Worm (Caenorhabditis elegans) whole organism, L3 larva: ENCODE results near the gene T27E7.3.

Source experiments
- ZK546.5 ChIP-seq: sonication (generic microtip); optimal IDR thresholded peaks from 2 replicates; lab custom pipeline; 2017; ENCODE audit warnings: missing biosample characterization, missing genetic modification characterization
- aly-2 ChIP-seq: fragments of 150-350 bp; optimal IDR thresholded peaks from 2 replicates; lab custom pipeline; 2014; ENCODE audit warnings: missing biosample characterization, missing genetic modification characterization
- ama-1 ChIP-seq: fragments of 150-350 bp; optimal IDR thresholded peaks from 2 replicates; lab custom pipeline; 2018
- ceh-16 ChIP-seq: sonication (generic microtip); optimal IDR thresholded peaks from 2 replicates; lab custom pipeline; 2017; ENCODE audit warnings: missing biosample characterization, missing genetic modification characterization
- ceh-28 ChIP-seq: fragments of 150-350 bp; optimal IDR thresholded peaks from 2 replicates; lab custom pipeline; 2014; ENCODE audit warnings: missing biosample characterization, missing genetic modification reagents, missing genetic modification characterization
- ceh-82 ChIP-seq: fragments of 150-350 bp; optimal IDR thresholded peaks from 2 replicates; lab custom pipeline; 2014; ENCODE audit warnings: missing biosample characterization, missing genetic modification characterization
- ceh-9 ChIP-seq: sonication (generic microtip); optimal IDR thresholded peaks from 2 replicates; lab custom pipeline; 2018; ENCODE audit warnings: missing biosample characterization, missing genetic modification characterization
- daf-12 ChIP-seq: fragments of 150-350 bp; optimal IDR thresholded peaks from 2 replicates; lab custom pipeline; 2014; ENCODE audit warnings: missing biosample characterization, missing genetic modification reagents, missing genetic modification characterization
- egl-5 ChIP-seq: fragments of 150-350 bp; optimal IDR thresholded peaks from 2 replicates; lab custom pipeline; 2017; ENCODE audit warnings: missing biosample characterization, missing genetic modification reagents, missing genetic modification characterization, inconsistent platforms
- elt-1 ChIP-seq: fragments of 150-350 bp; optimal IDR thresholded peaks from 2 replicates; lab custom pipeline; 2014; ENCODE audit warnings: missing biosample characterization, missing genetic modification characterization
- elt-2 ChIP-seq: sonication (generic microtip); optimal IDR thresholded peaks from 2 replicates; lab custom pipeline; 2016; ENCODE audit warnings: missing genetic modification reagents, mild to moderate bottlenecking, missing genetic modification characterization, missing compliant biosample characterization
- fkh-10 ChIP-seq: sonication (generic microtip); optimal IDR thresholded peaks from 2 replicates; lab custom pipeline; 2017; ENCODE audit warnings: missing biosample characterization, missing genetic modification reagents, missing genetic modification characterization
- hmg-11 ChIP-seq: sonication (generic microtip); optimal IDR thresholded peaks from 2 replicates; lab custom pipeline; 2016; ENCODE audit warnings: missing genetic modification characterization, missing compliant biosample characterization
- jun-1 ChIP-seq: fragments of 150-350 bp; optimal IDR thresholded peaks from 2 replicates; lab custom pipeline; 2014; ENCODE audit warnings: missing biosample characterization, missing genetic modification reagents, missing genetic modification characterization
- lin-15B ChIP-seq: fragments of 150-350 bp; optimal IDR thresholded peaks from 2 replicates; lab custom pipeline; 2014; ENCODE audit warnings: missing biosample characterization, missing genetic modification characterization
- lsy-12 ChIP-seq: sonication (generic microtip); optimal IDR thresholded peaks from 2 replicates; lab custom pipeline; 2016; ENCODE audit warnings: mild to moderate bottlenecking, missing genetic modification characterization, missing compliant biosample characterization
- mdl-1 ChIP-seq: fragments of 150-350 bp; optimal IDR thresholded peaks from 2 replicates; lab custom pipeline; 2014; ENCODE audit warnings: missing biosample characterization, missing genetic modification characterization
- mml-1 ChIP-seq: fragments of 150-350 bp; sonication (generic microtip); optimal IDR thresholded peaks from 3 replicates; lab custom pipeline; 2014; ENCODE audit warnings: missing biosample characterization, missing genetic modification characterization
- nfya-1 ChIP-seq: sonication (generic microtip); optimal IDR thresholded peaks from 2 replicates; lab custom pipeline; 2017; ENCODE audit warnings: missing genetic modification characterization, mild to moderate bottlenecking, missing compliant biosample characterization, antibody characterized with exemption, moderate library complexity; ENCODE audit not compliant: insufficient read depth
- nhr-11 ChIP-seq: fragments of 150-350 bp; optimal IDR thresholded peaks from 2 replicates; lab custom pipeline; 2014; ENCODE audit warnings: missing biosample characterization, missing genetic modification characterization
- nhr-12 ChIP-seq: fragments of 150-350 bp; optimal IDR thresholded peaks from 2 replicates; lab custom pipeline; 2014; ENCODE audit warnings: missing biosample characterization, missing genetic modification characterization
- nhr-23 ChIP-seq: fragments of 150-350 bp; optimal IDR thresholded peaks from 2 replicates; lab custom pipeline; 2014; ENCODE audit warnings: missing biosample characterization, missing genetic modification reagents, missing genetic modification characterization
- nhr-25 ChIP-seq: sonication (generic microtip); optimal IDR thresholded peaks from 2 replicates; lab custom pipeline; 2017; ENCODE audit warnings: missing biosample characterization, missing genetic modification characterization
- nhr-43 ChIP-seq: sonication (generic microtip); optimal IDR thresholded peaks from 2 replicates; lab custom pipeline; 2016; ENCODE audit warnings: mild to moderate bottlenecking, missing genetic modification characterization, missing compliant biosample characterization; ENCODE audit not compliant: poor library complexity, severe bottlenecking
- nhr-76 ChIP-seq: fragments of 150-350 bp; sonication (generic microtip); optimal IDR thresholded peaks from 5 replicates; lab custom pipeline; 2014; ENCODE audit warnings: missing biosample characterization, missing genetic modification characterization
- nhr-77 ChIP-seq: fragments of 150-350 bp; optimal IDR thresholded peaks from 2 replicates; lab custom pipeline; 2014; ENCODE audit warnings: missing biosample characterization, missing genetic modification characterization
- pha-4 ChIP-seq: fragments of 150-350 bp; optimal IDR thresholded peaks from 2 replicates; lab custom pipeline; 2014; ENCODE audit warnings: missing biosample characterization, missing genetic modification reagents, missing genetic modification characterization
- skn-1 ChIP-seq: fragments of 150-350 bp; optimal IDR thresholded peaks from 2 replicates; lab custom pipeline; 2014; ENCODE audit warnings: missing biosample characterization, missing genetic modification characterization
- snpc-4 ChIP-seq: fragments of 150-350 bp; optimal IDR thresholded peaks from 2 replicates; lab custom pipeline; 2014; ENCODE audit warnings: missing biosample characterization, missing genetic modification characterization
- tbx-2 ChIP-seq: sonication (generic microtip); optimal IDR thresholded peaks from 2 replicates; lab custom pipeline; 2016; ENCODE audit warnings: mild to moderate bottlenecking, missing genetic modification characterization, missing compliant biosample characterization
- unc-39 ChIP-seq: sonication (generic microtip); optimal IDR thresholded peaks from 4 replicates; lab custom pipeline; 2017; ENCODE audit warnings: missing biosample characterization, missing genetic modification characterization
- zag-1 ChIP-seq: fragments of 150-350 bp; optimal IDR thresholded peaks from 2 replicates; lab custom pipeline; 2014; ENCODE audit warnings: missing biosample characterization, missing genetic modification characterization
- ztf-4 ChIP-seq: fragments of 150-350 bp; optimal IDR thresholded peaks from 2 replicates; lab custom pipeline; 2014; ENCODE audit warnings: missing biosample characterization, missing genetic modification characterization

T27E7.3 gene

DNA sequence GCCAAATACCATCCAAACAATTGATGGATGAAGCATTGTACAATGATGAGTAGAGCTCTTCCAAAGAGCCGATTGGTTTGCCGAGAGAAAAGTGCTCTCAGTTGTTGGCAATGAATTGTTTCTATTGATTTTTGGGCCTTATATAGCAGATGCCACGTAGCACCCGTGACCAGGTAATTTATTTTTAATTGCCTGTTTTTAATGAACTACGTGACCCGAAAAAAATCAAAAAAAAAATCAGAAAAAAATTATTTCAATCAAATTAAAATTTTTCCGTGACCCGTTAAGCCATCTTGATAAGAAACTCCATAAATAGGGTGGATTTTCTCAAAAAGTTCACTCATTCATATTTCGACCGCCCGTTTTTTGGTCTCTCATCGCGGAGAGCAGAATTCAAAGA is 9.4 kb upstream of the T27E7.3 start, which contains the start of the genes Y57G11A.2 and T27E7.1:
Gene Y57G11A.2, minus strand, starts transcription at position 101 of the 400 bp plus-strand sequence.
Gene T27E7.1, plus strand, starts transcription at position 337 of the 400 bp plus-strand sequence.
- TF ChIP-seq skn-1 (tag; lab: Kevin White, UChicago) (no peak), ceh-82 (tag; lab: Kevin White, UChicago) (no peak), mdl-1 (tag; lab: Kevin White, UChicago) (no peak), mml-1 (tag; lab: Kevin White, UChicago) (no peak), fkh-10 (GFP tag; lab: Kevin White, UChicago) (no peak)

DNA sequence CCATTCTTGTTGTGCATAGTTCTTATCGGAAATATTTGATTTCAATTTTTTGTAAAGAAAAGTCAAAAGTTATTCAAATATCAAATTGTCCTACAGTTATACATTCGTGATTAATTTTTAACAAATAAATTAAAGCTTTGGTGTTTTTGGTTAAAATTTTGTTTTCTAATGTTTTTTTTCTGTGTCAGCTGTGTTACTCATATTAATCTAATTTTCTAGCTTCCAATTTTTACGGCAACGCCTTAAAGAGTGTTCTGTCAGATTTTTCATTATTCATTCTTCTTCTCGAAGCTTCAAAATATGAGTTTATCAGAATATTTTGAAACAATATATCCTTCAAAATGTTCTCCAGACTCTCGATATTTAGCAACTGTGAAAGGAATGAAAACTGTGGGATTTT is 5.2 kb upstream of the T27E7.3 start, which contains the start of gene srh-63:
Gene srh-63, plus strand, starts transcription at position 301 of the 400 bp plus-strand sequence.
- TF ChIP-seq nhr-25 (tag; lab: Kevin White, UChicago) (no peak), lin-15B (tag; lab: Kevin White, UChicago) (no peak), nhr-23 (tag; lab: Kevin White, UChicago) (no peak)

ce11 chrIV:14525272-14526162 is 3.3 kb upstream of the T27E7.3 start:
- peak; percentile 53 for TF ChIP-seq snpc-4 (tag; lab: Kevin White, UChicago)

- TF ChIP-seq daf-12 (tag; lab: Kevin White, UChicago) = no peak
- no peak for TF ChIP-seq tbx-2 (tag; lab: Kevin White, UChicago)
- no peak for TF ChIP-seq zag-1 (tag; lab: Kevin White, UChicago)
- TF ChIP-seq ceh-16 = no peak
- TF ChIP-seq unc-39 (tag; lab: Kevin White, UChicago) = no peak
- no peak for TF ChIP-seq nhr-77 (tag; lab: Kevin White, UChicago)
- TF ChIP-seq ceh-9 (tag; lab: Kevin White, UChicago) = no peak
- no peak for TF ChIP-seq ama-1 (lab: Kevin White, UChicago)
- no peak for TF ChIP-seq egl-5 (tag; lab: Kevin White, UChicago)
These were observed 1.2 kb downstream of the T27E7.3 start for ce11 chrIV:14530031-14530430.

- TF ChIP-seq ZK546.5 (tag; lab: Kevin White, UChicago) (no peak), nhr-11 (tag; lab: Kevin White, UChicago) (no peak), nfya-1 (tag; lab: Kevin White, UChicago) (no peak), ama-1 (lab: Kevin White, UChicago) (no peak), nhr-76 (tag; lab: Kevin White, UChicago) (no peak), ceh-82 (tag; lab: Kevin White, UChicago) (no peak), ztf-4 (tag; lab: Kevin White, UChicago) (no peak), nhr-43 (tag; lab: Kevin White, UChicago) (no peak), elt-2 (tag; lab: Kevin White, UChicago) (no peak), nhr-25 (tag; lab: Kevin White, UChicago) (no peak), hmg-11 (tag; lab: Kevin White, UChicago) (no peak), jun-1 (tag; lab: Kevin White, UChicago) (no peak), mml-1 (tag; lab: Kevin White, UChicago) (no peak), snpc-4 (tag; lab: Kevin White, UChicago) (no peak), unc-39 (tag; lab: Kevin White, UChicago) (no peak), ceh-16 (no peak), pha-4 (tag; lab: Kevin White, UChicago) (no peak), nhr-23 (tag; lab: Kevin White, UChicago) (no peak)
These were observed 3.5 kb downstream of the T27E7.3 start for ce11 chrIV:14532366-14532765.

DNA sequence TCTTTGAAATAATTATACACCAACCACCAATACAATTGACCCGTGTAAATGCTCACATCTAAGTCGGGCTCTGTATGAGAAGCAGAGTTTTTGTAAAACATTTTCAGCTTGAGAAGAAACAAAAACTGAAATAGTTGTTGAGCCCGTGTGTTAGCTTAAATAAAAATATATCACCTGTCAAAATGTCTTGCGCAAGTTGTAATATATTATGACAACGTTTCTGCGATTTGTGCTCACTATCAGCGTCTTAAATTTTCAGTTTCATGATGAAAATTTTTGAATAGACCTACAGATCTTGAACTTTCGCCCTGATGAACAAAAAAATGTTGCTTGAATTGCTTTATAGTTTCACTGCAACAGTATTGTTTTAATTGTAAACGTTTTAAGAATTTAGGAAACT is 6.1 kb downstream of the T27E7.3 start, which contains the start of gene T27E7.4:
Gene T27E7.4, minus strand, starts transcription at position 101 of the 400 bp plus-strand sequence.
- no peak for TF ChIP-seq nhr-25 (tag; lab: Kevin White, UChicago)
- TF ChIP-seq ceh-82 (tag; lab: Kevin White, UChicago) = no peak
- no peak for TF ChIP-seq nhr-43 (tag; lab: Kevin White, UChicago)
- no peak for TF ChIP-seq ama-1 (lab: Kevin White, UChicago)
- TF ChIP-seq lsy-12 (tag; lab: Kevin White, UChicago) = no peak
- no peak for TF ChIP-seq nhr-12 (tag; lab: Kevin White, UChicago)
- TF ChIP-seq elt-1 (tag; lab: Kevin White, UChicago) = no peak
- TF ChIP-seq lin-15B (tag; lab: Kevin White, UChicago) = no peak
- no peak for TF ChIP-seq ceh-16
- no peak for TF ChIP-seq ceh-28
- no peak for TF ChIP-seq ceh-9 (tag; lab: Kevin White, UChicago)
- TF ChIP-seq aly-2 (tag; lab: Kevin White, UChicago) = no peak
- TF ChIP-seq pha-4 (tag; lab: Kevin White, UChicago) = no peak
- no peak for TF ChIP-seq ztf-4 (tag; lab: Kevin White, UChicago)
